Worm (Caenorhabditis elegans) whole organism, L1 larva: ENCODE measurements around the gene F35D2.6.

Experiments
- C04F5.9 ChIP-seq: sonication (generic microtip); optimal IDR thresholded peaks from 2 replicates; lab custom pipeline; 2016; ENCODE audit warnings: missing genetic modification characterization, missing compliant biosample characterization
- aly-2 ChIP-seq: fragments of 150-350 bp; optimal IDR thresholded peaks from 2 replicates; lab custom pipeline; 2014; ENCODE audit warnings: missing biosample characterization, missing genetic modification characterization
- ceh-63 ChIP-seq: fragments of 200-800 bp; sonication (Bioruptor generic); optimal IDR thresholded peaks from 2 replicates; lab custom pipeline; 2018; ENCODE audit warnings: mild to moderate bottlenecking, missing genetic modification characterization, missing compliant biosample characterization
- ceh-90 ChIP-seq: sonication (generic microtip); optimal IDR thresholded peaks from 2 replicates; lab custom pipeline; 2016; ENCODE audit warnings: missing genetic modification characterization, missing compliant biosample characterization
- dpl-1 ChIP-seq, 3 experiments: fragments of 150-350 bp in 2 of 3; sonication (generic microtip) in 1 of 3; optimal IDR thresholded peaks; 2 replicates each; lab custom pipeline; 2014 to 2017; ENCODE audit warnings: missing biosample characterization in 3 of 3, missing genetic modification characterization in 3 of 3, missing genetic modification reagents in 3 of 3
- dsc-1 ChIP-seq: sonication (generic microtip); optimal IDR thresholded peaks from 2 replicates; lab custom pipeline; 2016; ENCODE audit warnings: mild to moderate bottlenecking, missing genetic modification characterization, missing compliant biosample characterization
- egl-13 ChIP-seq: sonication (generic microtip); optimal IDR thresholded peaks from 2 replicates; lab custom pipeline; 2016; ENCODE audit warnings: missing genotype, missing genetic modification reagents, missing genetic modification characterization, missing compliant biosample characterization
- elt-3 ChIP-seq, 6 experiments: fragments of 150-350 bp in 1 of 6; sonication (generic microtip); optimal IDR thresholded peaks; 2 replicates each; lab custom pipeline; 2017 to 2018; ENCODE audit warnings: missing biosample characterization in 6 of 6, missing genetic modification characterization in 6 of 6, inconsistent platforms in 1 of 6
- fkh-4 ChIP-seq: sonication (generic microtip); optimal IDR thresholded peaks from 2 replicates; lab custom pipeline; 2016; ENCODE audit warnings: missing compliant biosample characterization, missing genetic modification characterization, borderline replicate concordance
- fkh-8 ChIP-seq: sonication (generic microtip); optimal IDR thresholded peaks from 2 replicates; lab custom pipeline; 2016; ENCODE audit warnings: mild to moderate bottlenecking, missing genetic modification characterization, missing compliant biosample characterization
- hlh-4 ChIP-seq: sonication (generic microtip); optimal IDR thresholded peaks from 2 replicates; lab custom pipeline; 2016; ENCODE audit warnings: mild to moderate bottlenecking, missing genetic modification characterization, missing compliant biosample characterization
- irx-1 ChIP-seq: sonication (generic microtip); optimal IDR thresholded peaks from 2 replicates; lab custom pipeline; 2016; ENCODE audit warnings: missing genetic modification characterization, missing compliant biosample characterization
- isw-1 ChIP-seq: fragments of 200-800 bp; sonication (Bioruptor generic); IDR thresholded peaks from 2 replicates; pipeline ENCODE4 v1.3.6; 2022; ENCODE audit warnings: missing genetic modification characterization, missing compliant biosample characterization
- lin-14 ChIP-seq: fragments of 200-800 bp; sonication (Bioruptor generic); optimal IDR thresholded peaks from 2 replicates; lab custom pipeline; 2018; ENCODE audit warnings: mild to moderate bottlenecking, missing genetic modification characterization, moderate library complexity, missing compliant biosample characterization
- lin-15B ChIP-seq: fragments of 150-350 bp; sonication (generic microtip); optimal IDR thresholded peaks from 3 replicates; lab custom pipeline; 2014; ENCODE audit warnings: missing biosample characterization, missing genetic modification characterization
- mdl-1 ChIP-seq, 2 experiments: fragments of 150-350 bp; optimal IDR thresholded peaks; 2 replicates each; lab custom pipeline; 2014 to 2017; ENCODE audit warnings: missing biosample characterization in 2 of 2, missing genetic modification characterization in 2 of 2, inconsistent platforms in 1 of 2
- nhr-20 ChIP-seq: sonication (generic microtip); optimal IDR thresholded peaks from 2 replicates; lab custom pipeline; 2016; ENCODE audit warnings: mild to moderate bottlenecking, missing genetic modification characterization, missing compliant biosample characterization
- nhr-237 ChIP-seq: fragments of 150-350 bp; optimal IDR thresholded peaks from 2 replicates; lab custom pipeline; 2014; ENCODE audit warnings: missing biosample characterization, missing genetic modification characterization
- nhr-28 ChIP-seq: fragments of 150-350 bp; optimal IDR thresholded peaks from 2 replicates; lab custom pipeline; 2014; ENCODE audit warnings: missing biosample characterization, missing genetic modification characterization
- nhr-71 ChIP-seq: sonication (generic microtip); optimal IDR thresholded peaks from 2 replicates; lab custom pipeline; 2016; ENCODE audit warnings: mild to moderate bottlenecking, missing genetic modification characterization, moderate library complexity, missing compliant biosample characterization
- nhr-84 ChIP-seq: sonication (generic microtip); optimal IDR thresholded peaks from 2 replicates; lab custom pipeline; 2017; ENCODE audit warnings: missing biosample characterization, missing genetic modification characterization
- pag-3 ChIP-seq: sonication (generic microtip); optimal IDR thresholded peaks from 2 replicates; lab custom pipeline; 2017; ENCODE audit warnings: missing genetic modification characterization, mild to moderate bottlenecking, missing compliant biosample characterization, antibody characterized with exemption, borderline replicate concordance; ENCODE audit not compliant: insufficient read depth
- pax-3 ChIP-seq: fragments of 200-800 bp; sonication (Bioruptor generic); optimal IDR thresholded peaks from 2 replicates; lab custom pipeline; 2018; ENCODE audit warnings: mild to moderate bottlenecking, missing genetic modification characterization, moderate library complexity, missing compliant biosample characterization
- pqm-1 ChIP-seq: sonication (generic microtip); optimal IDR thresholded peaks from 3 replicates; lab custom pipeline; 2017; ENCODE audit warnings: missing biosample characterization, missing genetic modification characterization
- snpc-4 ChIP-seq: fragments of 150-350 bp; optimal IDR thresholded peaks from 2 replicates; lab custom pipeline; 2014; ENCODE audit warnings: missing biosample characterization, missing genetic modification characterization
- sptf-1 ChIP-seq: fragments of 150-350 bp; optimal IDR thresholded peaks from 2 replicates; lab custom pipeline; 2014; ENCODE audit warnings: missing biosample characterization, missing genetic modification characterization
- swsn-7 ChIP-seq: sonication (generic microtip); optimal IDR thresholded peaks from 2 replicates; lab custom pipeline; 2016; ENCODE audit warnings: missing genetic modification characterization, missing compliant biosample characterization
- unc-30 ChIP-seq: sonication (generic microtip); optimal IDR thresholded peaks from 2 replicates; lab custom pipeline; 2017; ENCODE audit warnings: missing biosample characterization, missing genetic modification characterization
- unc-86 ChIP-seq: sonication (generic microtip); optimal IDR thresholded peaks from 2 replicates; lab custom pipeline; 2016; ENCODE audit warnings: missing genetic modification characterization, missing compliant biosample characterization
- unc-98 ChIP-seq: fragments of 200-800 bp; sonication (Bioruptor generic); IDR thresholded peaks from 2 replicates; pipeline ENCODE4 v1.3.6; 2022; ENCODE audit warnings: missing genetic modification characterization, missing compliant biosample characterization
- zag-1 ChIP-seq: fragments of 150-350 bp; optimal IDR thresholded peaks from 2 replicates; lab custom pipeline; 2014; ENCODE audit warnings: missing biosample characterization, missing genetic modification characterization

Gene F35D2.6

DNA sequence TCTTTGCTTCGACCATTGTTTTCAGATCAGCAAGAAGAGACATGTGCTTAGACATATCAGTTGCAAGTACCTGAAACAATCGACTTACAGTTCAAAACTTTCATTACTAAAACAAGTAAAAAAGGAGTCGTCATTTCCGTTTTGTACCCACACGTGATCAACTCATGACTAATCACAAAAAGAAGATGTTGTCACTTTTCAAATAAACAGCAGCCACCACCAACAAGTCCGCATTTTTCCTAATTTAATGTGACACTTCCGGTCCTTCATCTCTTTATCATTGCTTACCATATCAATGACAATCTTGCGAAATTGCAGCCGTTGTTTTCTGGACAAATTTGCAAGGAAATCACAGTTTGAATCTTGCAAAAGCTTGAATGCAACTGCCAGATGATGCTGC, 51.1 kb downstream of the F35D2.6 start (continued):
- TF ChIP-seq lin-14 (peak; percentile 62), C04F5.9 (tag; lab: Kevin White, UChicago) (no peak), swsn-7 (tag; lab: Kevin White, UChicago) (no peak), dsc-1 (tag; lab: Kevin White, UChicago) (no peak), fkh-8 (tag; lab: Kevin White, UChicago) (no peak), mdl-1 (tag; optimal IDR thresholded peaks at IDR 0.05; lab: Kevin White, UChicago) (peak in 1 of 2 experiments; percentile 6), lin-15B (tag; lab: Kevin White, UChicago) (no peak), dpl-1 (GFP tag; optimal IDR thresholded peaks at IDR 0.05; lab: Kevin White, UChicago) (peak in 1 of 3 experiments; percentile 1), hlh-4 (tag; lab: Kevin White, UChicago) (no peak), egl-13 (tag; lab: Kevin White, UChicago) (no peak), isw-1 (no peak), nhr-20 (tag; lab: Kevin White, UChicago) (peak; percentile 55), pqm-1 (tag; lab: Kevin White, UChicago) (no peak), unc-30 (tag; lab: Kevin White, UChicago) (no peak), pax-3 (tag; lab: Kevin White, UChicago) (no peak), unc-86 (tag; lab: Kevin White, UChicago) (no peak), ceh-63 (GFP tag; lab: Kevin White, UChicago) (no peak), zag-1 (tag; lab: Kevin White, UChicago) (no peak), irx-1 (tag; lab: Kevin White, UChicago) (no peak), sptf-1 (tag; lab: Kevin White, UChicago) (no peak), fkh-4 (no peak), elt-3 (tag; optimal IDR thresholded peaks at IDR 0.05; lab: Kevin White, UChicago) (peak in 4 of 6 experiments; percentile 36 to 80 (median 54)), ceh-90 (tag; lab: Kevin White, UChicago) (no peak), nhr-71 (peak; percentile 63), snpc-4 (no peak), unc-98 (GFP tag; lab: Robert Waterston, UW) (no peak), pag-3 (tag; lab: Kevin White, UChicago) (no peak), nhr-28 (tag; lab: Kevin White, UChicago) (no peak), aly-2 (tag; lab: Kevin White, UChicago) (no peak), nhr-84 (tag; lab: Kevin White, UChicago) (no peak), nhr-237 (tag; lab: Kevin White, UChicago) (no peak)
